Worm (Caenorhabditis elegans) whole organism, L1 larva: Measurements from ENCODE around the gene srv-8.

Experiments
- C04F5.9 ChIP-seq: sonication (generic microtip); optimal IDR thresholded peaks from 2 replicates; lab custom pipeline; 2016; ENCODE audit warnings: missing genetic modification characterization, missing compliant biosample characterization
- C34B4.2 ChIP-seq: sonication (generic microtip); optimal IDR thresholded peaks from 2 replicates; lab custom pipeline; 2017; ENCODE audit warnings: mild to moderate bottlenecking, missing genetic modification characterization, missing compliant biosample characterization
- F16B12.6 ChIP-seq: fragments of 150-350 bp; optimal IDR thresholded peaks from 2 replicates; lab custom pipeline; 2014; ENCODE audit warnings: missing biosample characterization, missing genetic modification characterization
- alr-1 ChIP-seq: fragments of 200-800 bp; sonication (Bioruptor generic); optimal IDR thresholded peaks from 2 replicates; lab custom pipeline; 2018; ENCODE audit warnings: borderline replicate concordance, mild to moderate bottlenecking, missing genetic modification characterization, missing compliant biosample characterization
- aly-2 ChIP-seq: fragments of 150-350 bp; optimal IDR thresholded peaks from 2 replicates; lab custom pipeline; 2014; ENCODE audit warnings: missing biosample characterization, missing genetic modification characterization
- ceh-63 ChIP-seq: fragments of 200-800 bp; sonication (Bioruptor generic); optimal IDR thresholded peaks from 2 replicates; lab custom pipeline; 2018; ENCODE audit warnings: mild to moderate bottlenecking, missing genetic modification characterization, missing compliant biosample characterization
- ceh-90 ChIP-seq: sonication (generic microtip); optimal IDR thresholded peaks from 2 replicates; lab custom pipeline; 2016; ENCODE audit warnings: missing genetic modification characterization, missing compliant biosample characterization
- dpl-1 ChIP-seq, 3 experiments: fragments of 150-350 bp in 2 of 3; sonication (generic microtip) in 1 of 3; optimal IDR thresholded peaks; 2 replicates each; lab custom pipeline; 2014 to 2017; ENCODE audit warnings: missing biosample characterization in 3 of 3, missing genetic modification characterization in 3 of 3, missing genetic modification reagents in 3 of 3
- dsc-1 ChIP-seq: sonication (generic microtip); optimal IDR thresholded peaks from 2 replicates; lab custom pipeline; 2016; ENCODE audit warnings: mild to moderate bottlenecking, missing genetic modification characterization, missing compliant biosample characterization
- efl-3 ChIP-seq: fragments of 200-800 bp; sonication (Bioruptor generic); optimal IDR thresholded peaks from 2 replicates; lab custom pipeline; 2018; ENCODE audit warnings: mild to moderate bottlenecking, missing genetic modification characterization, missing compliant biosample characterization
- elt-3 ChIP-seq, 6 experiments: fragments of 150-350 bp in 1 of 6; sonication (generic microtip); optimal IDR thresholded peaks; 2 replicates each; lab custom pipeline; 2017 to 2018; ENCODE audit warnings: missing biosample characterization in 6 of 6, missing genetic modification characterization in 6 of 6, inconsistent platforms in 1 of 6
- ets-5 ChIP-seq: fragments of 200-800 bp; sonication (Bioruptor generic); IDR thresholded peaks from 2 replicates; pipeline ENCODE4 v1.3.6; 2022; ENCODE audit warnings: missing genetic modification characterization, missing compliant biosample characterization
- fkh-10 ChIP-seq: sonication (generic microtip); optimal IDR thresholded peaks from 2 replicates; lab custom pipeline; 2017; ENCODE audit warnings: missing biosample characterization, missing genetic modification reagents, missing genetic modification characterization
- fkh-4 ChIP-seq: sonication (generic microtip); optimal IDR thresholded peaks from 2 replicates; lab custom pipeline; 2016; ENCODE audit warnings: missing compliant biosample characterization, missing genetic modification characterization, borderline replicate concordance
- fkh-8 ChIP-seq: sonication (generic microtip); optimal IDR thresholded peaks from 2 replicates; lab custom pipeline; 2016; ENCODE audit warnings: mild to moderate bottlenecking, missing genetic modification characterization, missing compliant biosample characterization
- fos-1 ChIP-seq: fragments of 150-350 bp; optimal IDR thresholded peaks from 2 replicates; lab custom pipeline; 2014; ENCODE audit warnings: missing biosample characterization, missing genetic modification characterization
- irx-1 ChIP-seq: sonication (generic microtip); optimal IDR thresholded peaks from 2 replicates; lab custom pipeline; 2016; ENCODE audit warnings: missing genetic modification characterization, missing compliant biosample characterization
- jun-1 ChIP-seq: fragments of 150-350 bp; optimal IDR thresholded peaks from 2 replicates; lab custom pipeline; 2014; ENCODE audit warnings: missing biosample characterization, missing genetic modification reagents, missing genetic modification characterization
- lin-13 ChIP-seq: fragments of 150-350 bp; optimal IDR thresholded peaks from 2 replicates; lab custom pipeline; 2014; ENCODE audit warnings: missing biosample characterization, missing genetic modification reagents, missing genetic modification characterization
- lin-14 ChIP-seq: fragments of 200-800 bp; sonication (Bioruptor generic); optimal IDR thresholded peaks from 2 replicates; lab custom pipeline; 2018; ENCODE audit warnings: mild to moderate bottlenecking, missing genetic modification characterization, moderate library complexity, missing compliant biosample characterization
- lin-35 ChIP-seq, 2 experiments: fragments of 150-350 bp; optimal IDR thresholded peaks; 2 replicates each; lab custom pipeline; 2014; ENCODE audit warnings: missing biosample characterization in 2 of 2, missing genetic modification characterization in 2 of 2, missing genetic modification reagents in 2 of 2
- lir-3 ChIP-seq: sonication (generic microtip); optimal IDR thresholded peaks from 2 replicates; lab custom pipeline; 2016; ENCODE audit warnings: mild to moderate bottlenecking, missing genetic modification characterization, moderate library complexity, missing compliant biosample characterization; ENCODE audit not compliant: poor library complexity
- lsy-2 ChIP-seq, 2 experiments: fragments of 150-350 bp; optimal IDR thresholded peaks; 2 replicates each; lab custom pipeline; 2014; ENCODE audit warnings: missing biosample characterization in 2 of 2, missing genetic modification characterization in 2 of 2
- mab-9 ChIP-seq: fragments of 200-800 bp; sonication (Bioruptor generic); IDR thresholded peaks from 2 replicates; pipeline ENCODE4 v1.3.6; 2022; ENCODE audit warnings: missing genetic modification reagents, missing genetic modification characterization, missing compliant biosample characterization
- mdl-1 ChIP-seq, 2 experiments: fragments of 150-350 bp; optimal IDR thresholded peaks; 2 replicates each; lab custom pipeline; 2014 to 2017; ENCODE audit warnings: missing biosample characterization in 2 of 2, missing genetic modification characterization in 2 of 2, inconsistent platforms in 1 of 2
- mef-2 ChIP-seq: fragments of 150-350 bp; optimal IDR thresholded peaks from 2 replicates; lab custom pipeline; 2014; ENCODE audit warnings: missing biosample characterization, missing genetic modification characterization
- mep-1 ChIP-seq: fragments of 150-350 bp; optimal IDR thresholded peaks from 2 replicates; lab custom pipeline; 2014; ENCODE audit warnings: missing biosample characterization, missing genetic modification characterization
- nhr-12 ChIP-seq: sonication (generic microtip); optimal IDR thresholded peaks from 2 replicates; lab custom pipeline; 2017; ENCODE audit warnings: missing biosample characterization, missing genetic modification characterization
- nhr-19 ChIP-seq: fragments of 200-800 bp; sonication (Bioruptor generic); conservative IDR thresholded peaks from 2 replicates; pipeline ENCODE4 v1.3.6; 2022; ENCODE audit warnings: missing genetic modification characterization, missing compliant biosample characterization
- nhr-20 ChIP-seq: sonication (generic microtip); optimal IDR thresholded peaks from 2 replicates; lab custom pipeline; 2016; ENCODE audit warnings: mild to moderate bottlenecking, missing genetic modification characterization, missing compliant biosample characterization
- nhr-47 ChIP-seq: sonication (generic microtip); optimal IDR thresholded peaks from 2 replicates; lab custom pipeline; 2016; ENCODE audit warnings: mild to moderate bottlenecking, missing genetic modification characterization, moderate library complexity, missing compliant biosample characterization
- nhr-71 ChIP-seq: sonication (generic microtip); optimal IDR thresholded peaks from 2 replicates; lab custom pipeline; 2016; ENCODE audit warnings: mild to moderate bottlenecking, missing genetic modification characterization, moderate library complexity, missing compliant biosample characterization
- nhr-76 ChIP-seq: sonication (generic microtip); optimal IDR thresholded peaks from 2 replicates; lab custom pipeline; 2017; ENCODE audit warnings: missing biosample characterization, missing genetic modification characterization
- nhr-77 ChIP-seq: fragments of 150-350 bp; optimal IDR thresholded peaks from 2 replicates; lab custom pipeline; 2014; ENCODE audit warnings: missing biosample characterization, missing genetic modification characterization
- nhr-85 ChIP-seq: sonication (generic microtip); peaks from one replicate; lab custom pipeline; 2016; ENCODE audit warnings: missing genetic modification characterization, inconsistent platforms, missing compliant biosample characterization
- pax-3 ChIP-seq: fragments of 200-800 bp; sonication (Bioruptor generic); optimal IDR thresholded peaks from 2 replicates; lab custom pipeline; 2018; ENCODE audit warnings: mild to moderate bottlenecking, missing genetic modification characterization, moderate library complexity, missing compliant biosample characterization
- pqm-1 ChIP-seq: sonication (generic microtip); optimal IDR thresholded peaks from 3 replicates; lab custom pipeline; 2017; ENCODE audit warnings: missing biosample characterization, missing genetic modification characterization
- rnt-1 ChIP-seq: sonication (generic microtip); optimal IDR thresholded peaks from 2 replicates; lab custom pipeline; 2016; ENCODE audit warnings: mild to moderate bottlenecking, missing genetic modification characterization, moderate library complexity, missing compliant biosample characterization
- snpc-4 ChIP-seq: fragments of 150-350 bp; optimal IDR thresholded peaks from 2 replicates; lab custom pipeline; 2014; ENCODE audit warnings: missing biosample characterization, missing genetic modification characterization
- sox-4 ChIP-seq: sonication (generic microtip); optimal IDR thresholded peaks from 2 replicates; lab custom pipeline; 2016; ENCODE audit warnings: missing genetic modification characterization, missing compliant biosample characterization
- sup-37 ChIP-seq: fragments of 200-800 bp; sonication (Bioruptor generic); optimal IDR thresholded peaks from 2 replicates; lab custom pipeline; 2018; ENCODE audit warnings: mild to moderate bottlenecking, missing genetic modification characterization, missing compliant biosample characterization
- tbx-2 ChIP-seq: sonication (generic microtip); optimal IDR thresholded peaks from 2 replicates; lab custom pipeline; 2016; ENCODE audit warnings: missing genetic modification characterization, missing compliant biosample characterization
- unc-62 ChIP-seq: fragments of 150-350 bp; optimal IDR thresholded peaks from 2 replicates; lab custom pipeline; 2014; ENCODE audit warnings: missing biosample characterization, missing genetic modification reagents, missing genetic modification characterization
- unc-98 ChIP-seq: fragments of 200-800 bp; sonication (Bioruptor generic); IDR thresholded peaks from 2 replicates; pipeline ENCODE4 v1.3.6; 2022; ENCODE audit warnings: missing genetic modification characterization, missing compliant biosample characterization
- vab-15 ChIP-seq: sonication (generic microtip); optimal IDR thresholded peaks from 2 replicates; lab custom pipeline; 2017; ENCODE audit warnings: missing genotype, mild to moderate bottlenecking, missing genetic modification characterization, missing compliant biosample characterization
- xbp-1 ChIP-seq: sonication (generic microtip); optimal IDR thresholded peaks from 2 replicates; lab custom pipeline; 2016; ENCODE audit warnings: missing genetic modification characterization, missing compliant biosample characterization
- zag-1 ChIP-seq: fragments of 150-350 bp; optimal IDR thresholded peaks from 2 replicates; lab custom pipeline; 2014; ENCODE audit warnings: missing biosample characterization, missing genetic modification characterization
- zip-4 ChIP-seq: fragments of 200-800 bp; sonication (Bioruptor generic); optimal IDR thresholded peaks from 2 replicates; lab custom pipeline; 2018; ENCODE audit warnings: mild to moderate bottlenecking, missing genetic modification characterization, moderate library complexity, missing compliant biosample characterization
- ztf-11 ChIP-seq, 2 experiments: sonication (generic microtip); optimal IDR thresholded peaks; 2 replicates each; lab custom pipeline; 2016 to 2017; ENCODE audit warnings: missing genetic modification characterization in 2 of 2, missing biosample characterization in 1 of 2, missing compliant biosample characterization in 1 of 2

Gene srv-8

ce11 chrV:13464123-13464522 is 43.6 kb upstream of the srv-8 start (continued):
- TF ChIP-seq C34B4.2 (tag; lab: Kevin White, UChicago) (no peak), sox-4 (tag; lab: Kevin White, UChicago) (no peak), dpl-1 (GFP tag; optimal IDR thresholded peaks at IDR 0.05; lab: Kevin White, UChicago) (peak in 1 of 3 experiments; percentile 1), fkh-4 (no peak), alr-1 (no peak), efl-3 (GFP tag; lab: Kevin White, UChicago) (no peak), mab-9 (GFP tag; lab: Robert Waterston, UW) (no peak), nhr-47 (tag; lab: Kevin White, UChicago) (no peak), fkh-8 (tag; lab: Kevin White, UChicago) (no peak), jun-1 (tag; lab: Kevin White, UChicago) (no peak), ceh-90 (no peak), xbp-1 (tag; lab: Kevin White, UChicago) (no peak), sup-37 (no peak), nhr-85 (tag; lab: Kevin White, UChicago) (peak; percentile 67), mdl-1 (tag; optimal IDR thresholded peaks at IDR 0.05; lab: Kevin White, UChicago) (no peak), pqm-1 (tag; lab: Kevin White, UChicago) (no peak), lin-14 (GFP tag; lab: Kevin White, UChicago) (peak; percentile 65), zag-1 (tag; lab: Kevin White, UChicago) (no peak), nhr-71 (tag; lab: Kevin White, UChicago) (peak; percentile 20), aly-2 (tag; lab: Kevin White, UChicago) (no peak), tbx-2 (no peak), mef-2 (tag; lab: Kevin White, UChicago) (no peak), F16B12.6 (tag; lab: Kevin White, UChicago) (no peak), unc-98 (GFP tag; lab: Robert Waterston, UW) (no peak), fkh-10 (no peak), elt-3 (tag; optimal IDR thresholded peaks at IDR 0.05; lab: Kevin White, UChicago) (peak in 1 of 6 experiments; percentile 1), rnt-1 (tag; lab: Kevin White, UChicago) (peak; percentile 1), lsy-2 (tag; optimal IDR thresholded peaks at IDR 0.05; lab: Kevin White, UChicago) (peak in 1 of 2 experiments; percentile 8)

- TF ChIP-seq aly-2 (tag; lab: Kevin White, UChicago), result no peak
- TF ChIP-seq irx-1 (tag; lab: Kevin White, UChicago), result no peak
- TF ChIP-seq dsc-1 (tag; lab: Kevin White, UChicago), result peak; percentile 20
- no peak for TF ChIP-seq nhr-76 (tag; lab: Kevin White, UChicago)
- TF ChIP-seq lsy-2 (tag; optimal IDR thresholded peaks at IDR 0.05; lab: Kevin White, UChicago), result peak; percentile 52 to 67
- peak; percentile 30 for TF ChIP-seq lir-3
- TF ChIP-seq alr-1, result no peak
- no peak for TF ChIP-seq ceh-63 (GFP tag; lab: Kevin White, UChicago)
- TF ChIP-seq ets-5, result no peak
- TF ChIP-seq xbp-1 (tag; lab: Kevin White, UChicago), result peak; percentile 30
- TF ChIP-seq mep-1, result peak; percentile 54
- peak; percentile 60 for TF ChIP-seq fkh-8 (tag; lab: Kevin White, UChicago)
- TF ChIP-seq ceh-90, result no peak
- TF ChIP-seq zip-4 (GFP tag; lab: Kevin White, UChicago), result peak; percentile 96
- TF ChIP-seq lin-35 (GFP tag; optimal IDR thresholded peaks at IDR 0.05; lab: Kevin White, UChicago), result peak; percentile 53 to 79
- peak; percentile 78 for TF ChIP-seq nhr-20 (tag; lab: Kevin White, UChicago)
- TF ChIP-seq pax-3 (tag; lab: Kevin White, UChicago), result peak; percentile 58
- no peak for TF ChIP-seq C04F5.9 (tag; lab: Kevin White, UChicago)
- peak; percentile 98 for TF ChIP-seq pqm-1 (tag; lab: Kevin White, UChicago)
- TF ChIP-seq lin-13 (GFP tag; lab: Kevin White, UChicago), result peak; percentile 43
- TF ChIP-seq snpc-4 (tag; lab: Kevin White, UChicago), result peak; percentile 31
- no peak for TF ChIP-seq unc-62 (GFP tag; lab: Kevin White, UChicago)
- TF ChIP-seq fos-1, result no peak
- TF ChIP-seq nhr-77 (tag; lab: Kevin White, UChicago), result peak; percentile 44
- peak; percentile 39 for TF ChIP-seq nhr-19
- TF ChIP-seq jun-1 (tag; lab: Kevin White, UChicago), result peak; percentile 34
- TF ChIP-seq elt-3 (tag; optimal IDR thresholded peaks at IDR 0.05; lab: Kevin White, UChicago), result peak in 2 of 6 experiments; percentile 33 to 45
- TF ChIP-seq nhr-12 (tag; lab: Kevin White, UChicago), result no peak
- peak; percentile 70 for TF ChIP-seq nhr-85 (tag; lab: Kevin White, UChicago)
- TF ChIP-seq dpl-1 (GFP tag; optimal IDR thresholded peaks at IDR 0.05; lab: Kevin White, UChicago), result peak; percentile 44 to 65 (median 61)
- TF ChIP-seq nhr-71 (tag; lab: Kevin White, UChicago), result peak; percentile 83
- no peak for TF ChIP-seq vab-15 (tag; lab: Kevin White, UChicago)
- TF ChIP-seq ztf-11 (tag; optimal IDR thresholded peaks at IDR 0.05; lab: Kevin White, UChicago), result no peak
- no peak for TF ChIP-seq sup-37
Observed at ce11 chrV:13462974-13463373, 42.4 kb upstream of the srv-8 start, which contains the start of gene frm-10. TSS of gene frm-10 (plus strand) at chrV:13463207.
